Fruit fly (Drosophila melanogaster) whole organism, embryonic: ENCODE results near the gene CG43095.

Experiments used
- Atf-2 ChIP-seq: fragments of 200-800 bp; sonication (Bioruptor generic); optimal IDR thresholded peaks from 2 replicates; lab custom pipeline; 2016; ENCODE audit warnings: missing biosample characterization, missing genetic modification characterization
- Atf3 ChIP-seq: fragments of 200-800 bp; sonication (Bioruptor generic); optimal IDR thresholded peaks from 3 replicates; lab custom pipeline; 2016; ENCODE audit warnings: missing biosample characterization, missing genetic modification characterization
- CG10321 ChIP-seq: fragments of 200-800 bp; sonication (Bioruptor generic); IDR thresholded peaks from 2 replicates; pipeline ENCODE4 v1.3.6; 2022; ENCODE audit warnings: missing biosample characterization, missing genetic modification characterization
- CG10462 ChIP-seq: fragments of 200-800 bp; sonication (Bioruptor generic); optimal IDR thresholded peaks from 2 replicates; lab custom pipeline; 2016; ENCODE audit warnings: missing biosample characterization, missing genetic modification characterization
- CG10979 ChIP-seq: fragments of 200-800 bp; sonication (Bioruptor generic); optimal IDR thresholded peaks from 2 replicates; lab custom pipeline; 2018; ENCODE audit warnings: missing biosample characterization, mild to moderate bottlenecking, missing genetic modification characterization, moderate library complexity
- CG11696 ChIP-seq: fragments of 200-800 bp; sonication (Bioruptor generic); IDR thresholded peaks from 2 replicates; pipeline ENCODE4 v1.3.6; 2022; ENCODE audit warnings: missing biosample characterization, missing genetic modification characterization
- CG12942 ChIP-seq: fragments of 200-800 bp; sonication (Bioruptor generic); optimal IDR thresholded peaks from 3 replicates; lab custom pipeline; 2016; ENCODE audit warnings: missing biosample characterization, missing genetic modification characterization
- CG13287 ChIP-seq: fragments of 200-800 bp; sonication (Bioruptor generic); IDR thresholded peaks from 2 replicates; pipeline ENCODE4 v1.3.6; 2022; ENCODE audit warnings: missing biosample characterization, missing genetic modification characterization; ENCODE audit not compliant: partially characterized antibody
- CG18476 ChIP-seq: fragments of 200-800 bp; sonication (Bioruptor generic); optimal IDR thresholded peaks from 2 replicates; lab custom pipeline; 2016; ENCODE audit warnings: missing biosample characterization, mild to moderate bottlenecking, missing genetic modification characterization
- CG4328 ChIP-seq: fragments of 200-800 bp; sonication (Bioruptor generic); optimal IDR thresholded peaks from 3 replicates; lab custom pipeline; 2017; ENCODE audit warnings: missing biosample characterization, missing genetic modification reagents, missing genetic modification characterization
- CG4854 ChIP-seq: fragments of 200-800 bp; sonication (Bioruptor generic); optimal IDR thresholded peaks from 2 replicates; lab custom pipeline; 2016; ENCODE audit warnings: missing biosample characterization, missing genetic modification characterization, inconsistent platforms
- CG5180 ChIP-seq: fragments of 200-800 bp; sonication (Bioruptor generic); optimal IDR thresholded peaks from 3 replicates; lab custom pipeline; 2017; ENCODE audit warnings: missing biosample characterization, missing genetic modification characterization, mild to moderate bottlenecking, moderate library complexity, missing genetic modification reagents
- CG6175 ChIP-seq: fragments of 200-800 bp; sonication (Bioruptor generic); IDR thresholded peaks from 3 replicates; pipeline ENCODE4 v1.3.6; 2022; ENCODE audit warnings: missing biosample characterization, missing genetic modification characterization
- CG7786 ChIP-seq: fragments of 200-800 bp; sonication (Bioruptor generic); optimal IDR thresholded peaks from 2 replicates; lab custom pipeline; 2016; ENCODE audit warnings: missing biosample characterization, missing genetic modification characterization
- CG8765 ChIP-seq: fragments of 200-800 bp; sonication (Bioruptor generic); IDR thresholded peaks from 2 replicates; pipeline ENCODE4 v1.3.6; 2022; ENCODE audit warnings: missing biosample characterization, missing genetic modification characterization
- CG9797 ChIP-seq: fragments of 200-800 bp; sonication (Bioruptor generic); optimal IDR thresholded peaks from 3 replicates; lab custom pipeline; 2018; ENCODE audit warnings: missing biosample characterization, mild to moderate bottlenecking, missing genetic modification characterization
- Dad ChIP-seq: fragments of 200-800 bp; sonication (Bioruptor generic); optimal IDR thresholded peaks from 3 replicates; lab custom pipeline; 2016; ENCODE audit warnings: missing biosample characterization, missing genetic modification characterization
- Dip2 ChIP-seq: fragments of 200-800 bp; sonication (Bioruptor generic); IDR thresholded peaks from 2 replicates; pipeline ENCODE4 v1.3.6; 2022; ENCODE audit warnings: missing biosample characterization, missing genetic modification characterization
- Dll ChIP-seq: fragments of 200-800 bp; sonication (Bioruptor generic); IDR thresholded peaks from 4 replicates; pipeline ENCODE4 v1.3.6; 2022; ENCODE audit warnings: missing biosample characterization, missing genetic modification characterization; ENCODE audit not compliant: partially characterized antibody
- Dref ChIP-seq: fragments of 200-800 bp; sonication (Bioruptor generic); IDR thresholded peaks from 2 replicates; pipeline ENCODE4 v1.3.6; 2022; ENCODE audit warnings: missing biosample characterization, missing genetic modification characterization
- Drgx ChIP-seq: fragments of 200-800 bp; sonication (Bioruptor generic); IDR thresholded peaks from 2 replicates; pipeline ENCODE4 v1.3.6; 2022; ENCODE audit warnings: missing biosample characterization, missing genetic modification characterization
- E2f2 ChIP-seq: fragments of 200-800 bp; sonication (Bioruptor generic); IDR thresholded peaks from 2 replicates; pipeline ENCODE4 v1.3.6; 2022; ENCODE audit warnings: missing biosample characterization, missing genetic modification characterization
- Eip74EF ChIP-seq, 2 experiments: fragments of 200-800 bp in 1 of 2; fragments of >200 bp in 1 of 2; sonication (Bioruptor generic) in 1 of 2; optimal IDR thresholded peaks; 2 replicates each; lab custom pipeline; 2017 to 2019; ENCODE audit warnings: missing biosample characterization in 2 of 2, missing genetic modification characterization in 2 of 2, mild to moderate bottlenecking in 1 of 2, moderate library complexity in 1 of 2
- Gsc ChIP-seq: fragments of 200-800 bp; sonication (Bioruptor generic); IDR thresholded peaks from 2 replicates; pipeline ENCODE4 v1.3.6; 2022; ENCODE audit warnings: missing biosample characterization, missing genetic modification characterization
- Max ChIP-seq: fragments of 200-800 bp; sonication (Bioruptor generic); optimal IDR thresholded peaks from 2 replicates; lab custom pipeline; 2016; ENCODE audit warnings: missing biosample characterization, mild to moderate bottlenecking, missing genetic modification characterization
- Optix ChIP-seq: fragments of 200-800 bp; sonication (Bioruptor generic); IDR thresholded peaks from 3 replicates; pipeline ENCODE4 v1.3.6; 2022; ENCODE audit warnings: missing biosample characterization, missing genetic modification characterization
- Sox102F ChIP-seq: fragments of 200-800 bp; sonication (Bioruptor generic); optimal IDR thresholded peaks from 2 replicates; lab custom pipeline; 2018; ENCODE audit warnings: missing biosample characterization, mild to moderate bottlenecking, missing genetic modification characterization, moderate library complexity
- amos ChIP-seq: fragments of 200-800 bp; sonication (Bioruptor generic); IDR thresholded peaks from 2 replicates; pipeline ENCODE4 v1.3.6; 2022; ENCODE audit warnings: missing biosample characterization, missing genetic modification characterization; ENCODE audit not compliant: partially characterized antibody
- bcd ChIP-seq: fragments of 200-800 bp; sonication (Bioruptor generic); optimal IDR thresholded peaks from 2 replicates; lab custom pipeline; 2017; ENCODE audit warnings: missing biosample characterization, mild to moderate bottlenecking, missing genetic modification characterization
- bigmax ChIP-seq: fragments of 200-800 bp; sonication (Bioruptor generic); optimal IDR thresholded peaks from 2 replicates; lab custom pipeline; 2018; ENCODE audit warnings: missing biosample characterization, mild to moderate bottlenecking, missing genetic modification characterization
- br ChIP-seq: fragments of >200 bp; optimal IDR thresholded peaks from 2 replicates; lab custom pipeline; 2017
- bsh ChIP-seq, 2 experiments: fragments of 200-800 bp; sonication (Bioruptor generic); optimal IDR thresholded peaks; 2 replicates each; lab custom pipeline; 2017 to 2018; ENCODE audit warnings: mild to moderate bottlenecking in 2 of 2, missing biosample characterization in 2 of 2, missing genetic modification characterization in 2 of 2, moderate library complexity in 1 of 2
- chinmo ChIP-seq: fragments of 200-800 bp; sonication (Bioruptor generic); IDR thresholded peaks from 4 replicates; pipeline ENCODE4 v1.3.6; 2022; ENCODE audit warnings: missing biosample characterization, missing genetic modification characterization; ENCODE audit not compliant: partially characterized antibody
- cwo ChIP-seq: fragments of 200-800 bp; sonication (Bioruptor generic); optimal IDR thresholded peaks from 3 replicates; lab custom pipeline; 2017; ENCODE audit warnings: missing biosample characterization, missing genetic modification characterization, mild to moderate bottlenecking, moderate library complexity, missing genetic modification reagents
- dan ChIP-seq: fragments of 200-800 bp; sonication (Bioruptor generic); IDR thresholded peaks from 2 replicates; pipeline ENCODE4 v1.3.6; 2022; ENCODE audit warnings: missing biosample characterization, missing genetic modification characterization
- gcm ChIP-seq: fragments of 200-800 bp; sonication (Bioruptor generic); optimal IDR thresholded peaks from 2 replicates; lab custom pipeline; 2019; ENCODE audit warnings: missing biosample characterization, mild to moderate bottlenecking, missing genetic modification characterization, moderate library complexity
- gt ChIP-seq: fragments of 200-800 bp; sonication (Bioruptor generic); IDR thresholded peaks from 2 replicates; pipeline ENCODE4 v1.3.6; 2022; ENCODE audit warnings: missing biosample characterization, missing genetic modification characterization
- insv ChIP-seq, 2 experiments: fragments of 200-800 bp; sonication (Bioruptor generic); optimal IDR thresholded peaks; 3 replicates each; lab custom pipeline; 2016 to 2018; ENCODE audit warnings: missing biosample characterization in 2 of 2, missing genetic modification characterization in 2 of 2
- jigr1 ChIP-seq: fragments of 200-800 bp; sonication (Bioruptor generic); IDR thresholded peaks from 3 replicates; pipeline ENCODE4 v1.3.6; 2022; ENCODE audit warnings: missing biosample characterization, missing genetic modification characterization
- ken ChIP-seq: fragments of 200-800 bp; sonication (Bioruptor generic); IDR thresholded peaks from 3 replicates; pipeline ENCODE4 v1.3.6; 2022; ENCODE audit warnings: missing biosample characterization, missing genetic modification characterization
- klu ChIP-seq: fragments of 200-800 bp; sonication (Bioruptor generic); IDR thresholded peaks from 2 replicates; pipeline ENCODE4 v1.3.6; 2022; ENCODE audit warnings: missing biosample characterization, missing genetic modification characterization
- kni ChIP-seq: fragments of 200-800 bp; sonication (Bioruptor generic); optimal IDR thresholded peaks from 3 replicates; lab custom pipeline; 2017; ENCODE audit warnings: mild to moderate bottlenecking, missing biosample characterization, missing genetic modification reagents, missing genetic modification characterization
- pan ChIP-seq, 4 experiments: fragments of >200 bp in 3 of 4; fragments of 200-800 bp in 1 of 4; sonication (Bioruptor generic) in 1 of 4; optimal IDR thresholded peaks in 3 of 4; IDR thresholded peaks in 1 of 4; 2 replicates each; pipeline versions ENCODE4 v1.3.6 to Lab custom; 2017 to 2022; ENCODE audit warnings: missing biosample characterization in 2 of 4, missing genetic modification characterization in 2 of 4, mixed read lengths in 1 of 4
- phol ChIP-seq: fragments of 200-800 bp; sonication (Bioruptor generic); optimal IDR thresholded peaks from 3 replicates; lab custom pipeline; 2018; ENCODE audit warnings: missing biosample characterization, mild to moderate bottlenecking, missing genetic modification characterization, moderate library complexity
- prd ChIP-seq, 3 experiments: fragments of >200 bp in 2 of 3; fragments of 200-800 bp in 1 of 3; sonication (Bioruptor generic) in 1 of 3; optimal IDR thresholded peaks in 2 of 3; IDR thresholded peaks in 1 of 3; 2 replicates in 2 of 3; 3 replicates in 1 of 3; pipeline versions ENCODE4 v1.3.6 to Lab custom; 2017 to 2022; ENCODE audit warnings: missing biosample characterization in 1 of 3, missing genetic modification characterization in 1 of 3
- salm ChIP-seq: fragments of 200-800 bp; sonication (Bioruptor generic); optimal IDR thresholded peaks from 2 replicates; lab custom pipeline; 2018; ENCODE audit warnings: missing biosample characterization, mild to moderate bottlenecking, missing genetic modification characterization
- sd ChIP-seq: fragments of 200-800 bp; sonication (Bioruptor generic); optimal IDR thresholded peaks from 3 replicates; lab custom pipeline; 2018; ENCODE audit warnings: missing biosample characterization, mild to moderate bottlenecking, missing genetic modification characterization, moderate library complexity
- ssp ChIP-seq: fragments of 200-800 bp; sonication (Bioruptor generic); IDR thresholded peaks from 2 replicates; pipeline ENCODE4 v1.3.6; 2022; ENCODE audit warnings: missing biosample characterization, missing genetic modification characterization
- tna ChIP-seq: fragments of 200-800 bp; sonication (Bioruptor generic); IDR thresholded peaks from 2 replicates; pipeline ENCODE4 v1.3.6; 2022; ENCODE audit warnings: missing biosample characterization, missing genetic modification characterization; ENCODE audit not compliant: partially characterized antibody
- zfh2 ChIP-seq: fragments of 200-800 bp; sonication (Bioruptor generic); optimal IDR thresholded peaks from 2 replicates; lab custom pipeline; 2016; ENCODE audit warnings: missing biosample characterization, missing genetic modification characterization

CG43095 gene

dm6 chr3R:22745432-22745831 is 26.1 kb downstream of the CG43095 start, which contains the start of the genes vret and HP1c (continued):
- TF ChIP-seq gcm (GFP tag; lab: Kevin White, UChicago) (no peak), Gsc (no peak), klu (GFP tag; lab: Robert Waterston, UW) (no peak), Dll (GFP tag; lab: Robert Waterston, UW) (no peak), CG4854 (GFP tag; lab: Kevin White, UChicago) (no peak), bigmax (GFP tag; lab: Kevin White, UChicago) (no peak), CG11696 (GFP tag; lab: Robert Waterston, UW) (no peak), CG5180 (GFP tag; lab: Kevin White, UChicago) (no peak), CG6175 (GFP tag; lab: Robert Waterston, UW) (no peak), insv (GFP tag; optimal IDR thresholded peaks at IDR 0.05; lab: Kevin White, UChicago) (no peak), bcd (GFP tag; lab: Kevin White, UChicago) (no peak), Optix (GFP tag; lab: Robert Waterston, UW) (no peak), Drgx (GFP tag; lab: Robert Waterston, UW) (no peak), br (lab: Kevin White, UChicago) (no peak), CG13287 (GFP tag; lab: Robert Waterston, UW) (peak; percentile 56; the same call in 1 of the 2 replicates), cwo (no peak), Max (GFP tag; lab: Kevin White, UChicago) (no peak), kni (GFP tag; lab: Kevin White, UChicago) (no peak), Sox102F (no peak), gt (GFP tag; lab: Robert Waterston, UW) (no peak), Eip74EF (GFP tag; optimal IDR thresholded peaks at IDR 0.05; lab: Kevin White, UChicago) (no peak), Dref (GFP tag; lab: Robert Waterston, UW) (peak; percentile 36; the same call in 1 of the 2 replicates), CG10321 (no peak), prd (optimal IDR thresholded peaks at IDR 0.05; lab: Kevin White, UChicago) (no peak), prd (GFP tag; IDR thresholded peaks at IDR 0.05; lab: Robert Waterston, UW) (no peak), CG7786 (GFP tag; lab: Kevin White, UChicago) (no peak), pan (optimal IDR thresholded peaks at IDR 0.05; lab: Kevin White, UChicago) (no peak), pan (GFP tag; optimal IDR thresholded peaks at IDR 0.05 in 1 of 2, IDR thresholded peaks at IDR 0.05 in 1 of 2) (no peak), CG10462 (GFP tag; lab: Kevin White, UChicago) (no peak), dan (no peak), salm (tag; lab: Kevin White, UChicago) (no peak), CG18476 (no peak), bsh (GFP tag; optimal IDR thresholded peaks at IDR 0.05; lab: Kevin White, UChicago) (no peak), jigr1 (GFP tag; lab: Robert Waterston, UW) (no peak), sd (tag; lab: Kevin White, UChicago) (no peak), chinmo (GFP tag; lab: Robert Waterston, UW) (no peak), E2f2 (GFP tag; lab: Robert Waterston, UW) (peak; percentile 90), zfh2 (no peak), tna (GFP tag; lab: Robert Waterston, UW) (no peak), Atf-2 (GFP tag; lab: Kevin White, UChicago) (no peak), CG8765 (no peak), CG10979 (no peak), CG9797 (GFP tag; lab: Kevin White, UChicago) (peak; percentile 85), CG4328 (no peak), CG12942 (GFP tag; lab: Kevin White, UChicago) (no peak), amos (peak; percentile 33; the same call in 1 of the 2 replicates), Atf3 (GFP tag; lab: Kevin White, UChicago) (no peak), ssp (no peak), Dip2 (GFP tag; lab: Robert Waterston, UW) (no peak), phol (tag; lab: Kevin White, UChicago) (peak; percentile 23), Dad (GFP tag; lab: Kevin White, UChicago) (no peak), ken (GFP tag; lab: Robert Waterston, UW) (no peak)
